Worm (Caenorhabditis elegans): Measurements from ENCODE around the gene T01C3.11.

- TF ChIP-seq aly-1 (tag; optimal IDR thresholded peaks at IDR 0.05), result no peak
- TF ChIP-seq ama-1 (optimal IDR thresholded peaks at IDR 0.05), result no peak
- TF ChIP-seq flt-1 (GFP tag; IDR thresholded peaks at IDR 0.05), result no peak
- TF ChIP-seq scrt-1 (GFP tag; IDR thresholded peaks at IDR 0.05), result no peak
- no peak for TF ChIP-seq tbx-37 (GFP tag; conservative IDR thresholded peaks at IDR 0.05)
- TF ChIP-seq ceh-13 (GFP tag; optimal IDR thresholded peaks at IDR 0.05), result no peak
- TF ChIP-seq hmbx-1 (tag; optimal IDR thresholded peaks at IDR 0.05), result no peak
- no peak for TF ChIP-seq hmg-4 (GFP tag; optimal IDR thresholded peaks at IDR 0.05)
Measured at ce11 chrV:14990843-14991242, 8.5 kb upstream of the T01C3.11 start, which contains the start of the genes cdt-2 and T01C3.2.

Data from whole organism, early embryonic.